Worm (Caenorhabditis elegans): Measurements from ENCODE around the gene C07D10.5.
A peak's percentile ranks its signal among the peaks of the same experiment; 100 is the strongest.

The C07D10.5 gene

DNA sequence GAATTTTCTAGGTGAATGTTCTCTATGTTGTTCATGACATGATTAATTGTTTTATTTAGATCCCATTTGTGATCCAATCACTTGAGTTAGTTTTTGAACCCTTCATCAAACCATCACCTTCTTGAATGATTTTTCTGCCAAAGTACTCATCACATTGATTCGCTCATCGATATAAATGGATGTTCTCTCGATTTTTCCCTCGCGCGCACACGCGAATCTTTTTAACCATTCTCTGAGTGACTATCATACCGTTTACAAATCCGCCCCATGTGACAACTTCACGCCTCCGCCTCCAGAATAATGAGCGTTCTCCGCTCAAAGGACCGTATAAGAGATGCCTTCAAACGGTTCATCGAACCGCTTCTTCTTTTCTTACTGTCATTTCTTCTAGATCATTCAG lies 38.5 kb upstream of the C07D10.5 start:
- TF ChIP-seq pha-4 (tag; optimal IDR thresholded peaks at IDR 0.05) (no peak), Y22D7AL.16 (tag; optimal IDR thresholded peaks at IDR 0.05) (no peak), T23F11.4 (GFP tag; optimal IDR thresholded peaks at IDR 0.05) (no peak), hlh-30 (tag; optimal IDR thresholded peaks at IDR 0.05; ENCODE audit: insufficient read depth) (no peak), syd-9 (tag; optimal IDR thresholded peaks at IDR 0.05) (no peak), rnt-1 (tag; optimal IDR thresholded peaks at IDR 0.05) (no peak), unc-55 (GFP tag; optimal IDR thresholded peaks at IDR 0.05) (no peak), tbx-2 (tag; optimal IDR thresholded peaks at IDR 0.05) (no peak)

DNA sequence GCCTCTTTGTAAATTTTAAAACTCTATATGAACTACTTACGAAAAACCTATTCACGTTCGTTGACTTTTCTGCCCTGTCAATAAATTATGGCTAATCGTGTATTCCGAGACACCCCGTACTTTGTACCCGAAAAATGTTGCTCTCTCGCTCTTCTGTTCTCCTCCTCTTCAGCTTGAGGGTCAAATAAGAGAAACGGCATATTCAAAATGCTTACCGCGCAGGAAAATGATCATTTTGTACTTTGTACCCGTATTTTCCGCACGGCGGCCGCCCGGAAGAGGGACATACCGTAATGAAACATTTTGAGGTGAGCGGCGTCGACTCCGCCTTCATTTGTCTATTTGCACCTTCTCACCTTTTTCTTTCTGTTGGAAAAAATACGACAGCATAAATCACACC lies 37.7 kb upstream of the C07D10.5 start:
- TF ChIP-seq ceh-34 (tag; optimal IDR thresholded peaks at IDR 0.05) (peak; percentile 26), Y22D7AL.16 (tag; optimal IDR thresholded peaks at IDR 0.05) (no peak), ceh-2 (tag; optimal IDR thresholded peaks at IDR 0.05) (peak; percentile 33), unc-42 (tag; optimal IDR thresholded peaks at IDR 0.05) (no peak), ceh-48 (tag; optimal IDR thresholded peaks at IDR 0.05) (no peak), pha-2 (tag; optimal IDR thresholded peaks at IDR 0.05) (peak; percentile 12), ceh-18 (tag; optimal IDR thresholded peaks at IDR 0.05) (no peak), unc-55 (GFP tag; optimal IDR thresholded peaks at IDR 0.05) (no peak), ets-4 (tag; optimal IDR thresholded peaks at IDR 0.05) (peak; percentile 23)

DNA sequence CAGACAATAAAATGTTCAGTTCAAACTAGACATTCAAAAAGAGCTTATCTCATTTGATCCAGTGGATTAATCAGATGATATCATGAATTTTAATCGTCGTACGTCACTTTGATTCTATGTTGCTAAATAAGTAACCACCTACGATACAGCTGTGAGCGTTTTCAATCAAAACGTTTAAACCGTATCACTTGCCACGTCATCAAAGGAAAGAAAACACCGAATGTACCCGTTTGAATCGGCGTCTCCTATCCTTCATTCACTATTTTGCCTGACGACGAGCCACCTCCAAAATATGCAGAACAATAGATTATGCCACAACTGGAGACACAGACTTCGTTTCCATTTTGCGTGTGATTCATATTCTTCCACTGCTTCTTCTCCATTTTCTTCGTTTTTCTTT lies 35.5 kb upstream of the C07D10.5 start:
- TF ChIP-seq dve-1 (tag; optimal IDR thresholded peaks at IDR 0.05) (no peak), pha-2 (tag; optimal IDR thresholded peaks at IDR 0.05) (no peak), pha-4 (tag; optimal IDR thresholded peaks at IDR 0.05) (no peak), ama-1 (optimal IDR thresholded peaks at IDR 0.05) (no peak), lin-11 (tag; optimal IDR thresholded peaks at IDR 0.05) (no peak), gmeb-2 (tag; optimal IDR thresholded peaks at IDR 0.05) (no peak), T23F11.4 (GFP tag; optimal IDR thresholded peaks at IDR 0.05) (no peak), hlh-6 (tag; optimal IDR thresholded peaks at IDR 0.05) (no peak), ceh-31 (tag; optimal IDR thresholded peaks at IDR 0.05) (no peak), nhr-11 (tag; optimal IDR thresholded peaks at IDR 0.05) (no peak), K09A11.1 (tag; optimal IDR thresholded peaks at IDR 0.05; ENCODE audit: insufficient read depth) (no peak), sox-2 (GFP tag; IDR thresholded peaks at IDR 0.05) (no peak), Y22D7AL.16 (tag; optimal IDR thresholded peaks at IDR 0.05) (no peak), elt-4 (tag; optimal IDR thresholded peaks at IDR 0.05) (no peak)

DNA sequence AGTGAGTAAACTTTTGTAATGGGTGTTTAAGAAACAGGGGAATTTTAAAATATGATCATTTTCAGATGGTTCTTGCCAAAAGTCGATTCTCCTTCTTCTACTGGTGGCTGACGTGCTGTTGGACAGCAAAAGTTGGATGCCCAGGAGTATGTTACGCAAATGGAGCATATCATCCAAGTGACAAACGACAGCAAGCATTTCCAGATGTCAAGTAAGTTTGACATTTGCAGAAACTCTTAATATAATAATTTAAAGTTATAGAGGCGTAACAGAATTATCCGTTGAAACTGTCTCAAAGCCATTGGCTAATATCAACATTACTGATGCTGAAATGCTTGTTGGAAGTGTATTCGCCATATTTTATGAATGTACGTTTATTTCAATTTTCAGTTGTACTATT lies 33.3 kb upstream of the C07D10.5 start:
- TF ChIP-seq che-1 (tag; optimal IDR thresholded peaks at IDR 0.05) (no peak), hlh-6 (tag; optimal IDR thresholded peaks at IDR 0.05) (no peak), ceh-2 (tag; optimal IDR thresholded peaks at IDR 0.05) (no peak), nhr-232 (tag; optimal IDR thresholded peaks at IDR 0.05) (no peak), ceh-31 (tag; optimal IDR thresholded peaks at IDR 0.05) (no peak), ceh-19 (GFP tag; optimal IDR thresholded peaks at IDR 0.05) (no peak), unc-3 (GFP tag; conservative IDR thresholded peaks at IDR 0.05) (no peak), unc-3 (tag; optimal IDR thresholded peaks at IDR 0.05) (no peak), ceh-14 (tag; optimal IDR thresholded peaks at IDR 0.05) (no peak), unc-42 (tag; optimal IDR thresholded peaks at IDR 0.05) (no peak), tbx-2 (tag; optimal IDR thresholded peaks at IDR 0.05) (no peak), ceh-9 (tag; optimal IDR thresholded peaks at IDR 0.05) (no peak), T23F11.4 (GFP tag; optimal IDR thresholded peaks at IDR 0.05) (no peak), pag-3 (tag; optimal IDR thresholded peaks at IDR 0.05; ENCODE audit: borderline replicate concordance) (no peak)

DNA sequence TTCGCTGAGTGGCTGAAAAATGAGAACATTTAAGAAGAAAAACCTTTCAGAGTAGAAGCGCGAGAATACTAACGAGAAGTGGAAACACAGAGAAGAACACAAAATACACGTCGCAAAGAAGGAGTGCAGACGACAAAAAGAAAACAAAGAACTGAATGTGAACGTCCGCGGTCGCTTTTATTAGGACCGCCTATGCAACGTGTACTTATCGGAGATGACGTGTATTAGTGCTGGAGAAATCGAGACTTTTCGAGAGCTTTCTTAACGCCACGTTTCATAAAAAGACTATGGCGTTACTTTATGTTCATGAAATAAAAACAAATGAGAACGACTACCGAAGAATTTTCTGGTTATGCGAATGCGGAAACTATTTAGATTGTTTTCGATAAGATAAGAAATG lies 28.9 kb upstream of the C07D10.5 start, which contains the start of gene hsp-4:
Gene hsp-4 (minus strand): TSS at position 139 of the 400 bp plus-strand sequence.
- no peak for TF ChIP-seq hlh-30 (tag; optimal IDR thresholded peaks at IDR 0.05; ENCODE audit: insufficient read depth)
- no peak for TF ChIP-seq dmd-4 (tag; optimal IDR thresholded peaks at IDR 0.05; ENCODE audit: borderline replicate concordance)
- no peak for TF ChIP-seq nhr-232 (tag; optimal IDR thresholded peaks at IDR 0.05)
- TF ChIP-seq elt-2 (tag; optimal IDR thresholded peaks at IDR 0.05): peak; percentile 1

All from whole organism, late embryonic.